Fruit fly (Drosophila melanogaster): ENCODE measurements around the gene SerRS.

The SerRS gene

DNA sequence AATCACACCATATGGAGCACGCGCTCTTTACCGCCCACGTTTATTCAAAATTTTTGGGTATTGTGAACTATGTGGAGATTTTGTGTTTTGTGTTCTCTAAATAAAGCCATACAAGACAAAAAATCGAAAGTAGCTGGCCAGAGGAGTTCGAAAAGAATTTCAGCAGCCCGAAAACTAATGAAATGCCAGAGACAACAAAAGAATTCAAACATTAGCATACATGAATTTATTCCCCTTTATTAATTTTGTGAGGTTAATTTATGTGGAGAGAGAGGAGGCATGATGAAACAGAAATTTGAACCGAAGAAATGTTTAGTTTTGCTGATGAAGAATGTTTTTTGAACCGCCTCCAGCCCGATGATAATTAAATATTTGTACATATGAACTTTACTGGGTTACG lies 31.0 kb downstream of the SerRS start:
- TF ChIP-seq psq (optimal IDR thresholded peaks at IDR 0.05) = no peak
- TF ChIP-seq CG8478 (optimal IDR thresholded peaks at IDR 0.05) = no peak
- TF ChIP-seq pan (optimal IDR thresholded peaks at IDR 0.05) = no peak
- no peak for TF ChIP-seq Dll (optimal IDR thresholded peaks at IDR 0.05)
- TF ChIP-seq usp (GFP tag; optimal IDR thresholded peaks at IDR 0.05) = no peak

DNA sequence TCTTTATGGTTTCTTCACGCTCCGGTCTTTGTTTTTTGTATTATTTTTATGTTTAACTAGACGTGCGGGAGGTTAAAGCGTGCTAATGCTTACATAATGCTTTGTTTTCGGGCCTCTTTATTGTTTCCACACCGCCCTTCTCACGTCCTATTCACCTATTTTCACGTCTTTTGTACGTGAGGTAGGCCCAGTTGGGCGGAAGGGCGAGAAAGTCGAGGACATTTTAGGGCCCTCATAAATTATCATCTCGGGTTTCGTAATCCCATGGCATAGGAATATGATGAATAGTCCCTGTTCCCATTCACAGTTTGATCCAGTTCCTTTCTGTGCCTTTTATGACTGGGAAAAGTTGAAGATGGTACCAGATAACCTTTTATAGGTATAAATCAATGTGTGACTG lies 31.7 kb downstream of the SerRS start:
- TF ChIP-seq CG8478 (optimal IDR thresholded peaks at IDR 0.05) (no peak), Dll (optimal IDR thresholded peaks at IDR 0.05) (no peak), usp (GFP tag; optimal IDR thresholded peaks at IDR 0.05) (no peak), psq (optimal IDR thresholded peaks at IDR 0.05) (no peak), EcR (GFP tag; optimal IDR thresholded peaks at IDR 0.05) (no peak), pan (optimal IDR thresholded peaks at IDR 0.05) (no peak)

DNA sequence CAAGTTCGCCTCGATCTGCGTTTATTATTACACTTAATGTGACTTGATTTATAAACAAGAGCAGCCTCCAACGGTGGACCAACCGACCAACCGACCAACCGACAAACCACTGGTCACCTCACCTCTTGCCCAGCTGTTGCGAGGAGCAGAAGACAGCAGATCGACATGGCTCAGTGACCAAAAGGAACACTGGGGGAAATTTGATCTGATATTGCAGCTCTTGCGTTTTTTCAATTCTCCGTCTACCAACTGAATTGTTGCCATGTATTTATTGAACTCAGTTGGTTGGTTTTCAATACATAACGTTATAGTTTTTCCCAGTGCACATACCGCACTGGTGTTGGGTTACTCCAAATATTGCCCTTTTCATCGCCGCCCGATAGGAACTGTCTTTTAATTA lies 32.6 kb downstream of the SerRS start:
- TF ChIP-seq psq (optimal IDR thresholded peaks at IDR 0.05) = no peak
- no peak for TF ChIP-seq pan (optimal IDR thresholded peaks at IDR 0.05)
- TF ChIP-seq usp (GFP tag; optimal IDR thresholded peaks at IDR 0.05) = no peak
- no peak for TF ChIP-seq Dll (optimal IDR thresholded peaks at IDR 0.05)
- no peak for TF ChIP-seq CG8478 (optimal IDR thresholded peaks at IDR 0.05)
- no peak for TF ChIP-seq EcR (GFP tag; optimal IDR thresholded peaks at IDR 0.05)

DNA sequence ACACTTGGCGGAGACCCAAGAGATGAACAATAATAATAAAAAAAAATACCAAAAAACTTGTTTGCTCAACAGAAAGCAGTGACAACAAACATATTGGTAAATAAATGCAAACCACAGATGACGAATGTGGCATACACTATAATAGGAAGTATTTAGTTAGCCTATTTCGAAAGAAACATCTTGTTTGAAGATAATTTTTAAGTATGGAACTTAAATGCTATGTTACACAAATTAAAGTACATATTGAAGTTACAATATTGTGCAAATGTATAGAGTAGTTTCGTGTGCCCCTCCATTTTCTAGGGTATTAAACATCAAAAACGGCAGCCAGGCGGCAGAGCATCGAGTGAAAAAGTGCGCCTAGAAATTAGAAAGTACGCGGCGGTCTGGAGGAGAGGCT lies 33.8 kb downstream of the SerRS start:
- TF ChIP-seq usp (GFP tag; optimal IDR thresholded peaks at IDR 0.05) = no peak

DNA sequence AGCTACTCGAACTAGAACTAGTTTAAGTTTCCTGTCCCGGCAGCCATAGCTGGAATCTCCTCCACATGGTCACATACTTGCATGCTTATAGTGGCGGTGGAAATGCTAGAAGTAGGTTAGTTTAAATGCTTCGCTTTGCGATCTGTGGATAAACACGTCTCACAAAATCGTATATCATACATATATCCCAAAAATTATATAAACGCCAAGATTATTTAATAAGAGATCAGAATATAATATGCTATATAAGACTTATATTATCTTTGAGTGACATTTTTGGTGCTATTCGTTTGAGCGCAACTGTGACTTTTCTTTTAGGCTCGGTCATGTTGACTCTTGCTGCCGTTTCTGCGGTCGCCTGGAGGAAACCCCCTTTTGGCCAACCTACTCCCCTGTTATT lies 35.2 kb downstream of the SerRS start:
- TF ChIP-seq Dll (optimal IDR thresholded peaks at IDR 0.05) (no peak), pan (optimal IDR thresholded peaks at IDR 0.05) (no peak), CG8478 (optimal IDR thresholded peaks at IDR 0.05) (no peak), EcR (GFP tag; optimal IDR thresholded peaks at IDR 0.05) (no peak), usp (GFP tag; optimal IDR thresholded peaks at IDR 0.05) (no peak), psq (optimal IDR thresholded peaks at IDR 0.05) (no peak)

DNA sequence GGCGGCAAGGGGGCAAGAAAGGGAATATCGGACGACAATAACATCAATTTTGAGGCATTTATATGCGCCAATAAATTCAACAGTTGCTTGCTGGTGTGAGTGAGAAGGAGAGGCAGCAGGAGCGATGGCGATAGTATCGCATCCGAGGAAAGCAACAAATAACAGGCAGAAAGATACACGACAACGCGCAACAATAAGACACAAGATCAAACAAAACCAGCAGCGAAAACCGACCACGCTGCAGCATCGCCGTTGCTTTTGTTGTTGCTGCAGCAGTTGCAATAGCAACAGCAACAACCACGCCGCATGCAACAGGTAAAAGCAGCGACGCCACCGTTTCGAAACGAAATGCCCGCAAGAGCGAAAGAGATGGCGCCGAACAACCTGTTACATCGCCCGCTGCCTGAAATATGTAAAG lies 36.7 kb downstream of the SerRS start:
- TF ChIP-seq usp (GFP tag; optimal IDR thresholded peaks at IDR 0.05) = no peak
- no peak for TF ChIP-seq CG8478 (optimal IDR thresholded peaks at IDR 0.05)

DNA sequence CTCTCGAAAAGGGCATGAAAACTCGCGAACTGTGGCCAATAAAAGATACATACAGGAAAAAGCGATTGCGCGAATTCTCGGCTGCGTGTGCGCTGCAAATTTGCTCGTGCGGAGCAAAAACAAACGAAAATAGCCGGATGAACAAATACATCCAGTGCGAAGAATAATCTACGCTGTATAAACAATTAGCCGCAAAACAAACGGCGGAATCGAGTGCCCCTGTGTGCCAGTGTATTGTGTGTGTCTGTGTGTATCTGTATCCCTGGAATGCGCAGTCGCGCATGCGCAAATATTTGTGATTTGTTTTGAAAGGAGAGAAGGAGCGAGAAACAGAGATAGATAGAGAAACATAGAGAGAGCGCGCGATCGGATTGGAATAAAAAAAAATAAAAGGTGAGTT lies 37.6 kb downstream of the SerRS start:
- TF ChIP-seq EcR (GFP tag; optimal IDR thresholded peaks at IDR 0.05) (no peak), usp (GFP tag; optimal IDR thresholded peaks at IDR 0.05) (no peak), Dll (optimal IDR thresholded peaks at IDR 0.05) (no peak), psq (optimal IDR thresholded peaks at IDR 0.05) (no peak), pan (optimal IDR thresholded peaks at IDR 0.05) (no peak), CG8478 (optimal IDR thresholded peaks at IDR 0.05) (no peak)

DNA sequence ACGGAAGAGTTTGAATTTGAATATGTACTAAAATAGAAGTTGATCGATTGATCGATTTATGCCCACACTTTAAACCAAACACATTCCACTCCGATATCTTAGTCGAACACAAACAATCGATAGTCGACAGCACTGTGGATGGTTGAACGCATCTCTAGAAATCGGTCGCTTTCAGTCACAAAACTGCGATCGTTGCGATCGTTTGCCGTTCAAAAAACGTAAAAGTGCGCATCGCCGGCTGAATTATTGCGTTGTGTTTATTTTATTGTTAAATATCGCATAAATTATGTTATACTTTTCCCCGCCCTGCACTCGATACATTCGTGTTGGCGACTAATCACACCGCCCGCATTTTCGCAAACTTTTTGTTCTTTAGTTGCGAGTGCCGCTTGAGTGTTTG lies 38.1 kb downstream of the SerRS start, which contains the start of gene Ccdc85:
Ccdc85 (plus strand) TSS at position 174 of the 400 bp plus-strand sequence.
- TF ChIP-seq CG8478 (optimal IDR thresholded peaks at IDR 0.05) = no peak
- no peak for TF ChIP-seq Dll (optimal IDR thresholded peaks at IDR 0.05)

DNA sequence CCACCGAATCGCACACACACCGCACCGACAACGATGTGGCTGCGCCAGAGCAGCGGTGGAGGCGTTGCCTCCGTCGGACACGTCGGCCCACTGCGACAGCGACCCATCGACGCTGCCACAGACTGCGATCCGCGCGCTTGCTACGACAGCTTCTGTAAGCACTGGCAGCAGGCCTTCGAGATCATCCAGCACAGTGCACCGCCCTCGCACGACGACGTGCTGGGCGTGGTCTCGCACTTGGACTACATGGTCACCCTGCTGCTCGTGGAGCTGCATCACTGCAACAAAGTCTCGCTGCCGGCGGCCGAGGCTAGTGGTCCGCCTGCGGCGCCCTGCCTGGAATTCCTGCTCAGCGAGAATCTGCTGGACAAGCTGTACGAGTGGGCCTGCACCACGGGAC lies 43.5 kb downstream of the SerRS start:
- TF ChIP-seq usp (GFP tag; optimal IDR thresholded peaks at IDR 0.05) = no peak
- TF ChIP-seq EcR (GFP tag; optimal IDR thresholded peaks at IDR 0.05) = no peak
- TF ChIP-seq pan (optimal IDR thresholded peaks at IDR 0.05) = no peak
- TF ChIP-seq Dll (optimal IDR thresholded peaks at IDR 0.05) = no peak
- no peak for TF ChIP-seq CG8478 (optimal IDR thresholded peaks at IDR 0.05)
- no peak for TF ChIP-seq psq (optimal IDR thresholded peaks at IDR 0.05)

DNA sequence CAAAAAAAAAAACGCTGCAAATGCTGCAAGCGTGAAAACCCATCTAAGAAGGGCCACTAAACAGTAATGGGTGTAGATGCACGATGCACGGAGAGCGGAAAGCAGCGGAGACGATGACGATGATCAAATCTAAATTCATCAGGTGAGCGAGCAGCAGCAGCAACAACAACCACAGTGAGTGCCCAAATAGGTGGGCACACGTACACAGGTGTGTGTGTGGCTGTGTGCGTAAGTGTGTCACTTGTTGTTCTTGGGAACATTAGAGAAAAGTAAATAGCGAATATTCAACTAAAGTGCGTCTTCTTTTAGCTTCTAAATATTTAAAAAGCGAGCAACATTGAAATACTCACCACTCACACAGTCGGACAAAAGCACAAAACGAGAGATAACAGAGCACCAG lies 44.0 kb downstream of the SerRS start:
- TF ChIP-seq CG8478 (optimal IDR thresholded peaks at IDR 0.05) (peak; percentile 11), Dll (optimal IDR thresholded peaks at IDR 0.05) (no peak)

DNA sequence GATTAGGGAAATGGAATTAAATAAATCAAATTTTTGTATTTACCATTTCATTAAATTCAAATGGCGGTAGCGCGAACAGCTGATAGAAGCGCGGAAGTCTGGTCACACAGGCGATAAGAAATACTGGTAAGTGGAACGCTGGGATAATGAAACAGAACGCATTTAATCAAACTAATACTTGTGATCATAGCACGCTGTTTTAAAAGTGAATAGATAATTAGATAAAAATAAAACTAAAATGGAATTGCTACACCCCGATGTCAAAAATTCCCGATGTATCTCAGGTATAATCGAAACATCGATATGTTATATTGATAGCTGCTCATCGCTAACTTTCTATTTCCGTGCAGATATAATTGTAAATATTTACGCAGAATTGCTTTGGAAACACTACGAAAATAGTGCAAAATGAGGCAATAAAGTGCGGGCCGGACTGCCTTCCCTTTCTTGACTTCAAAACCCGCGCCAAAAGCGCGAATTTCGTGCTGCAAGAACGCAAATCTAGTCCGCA lies 44.5 kb downstream of the SerRS start, which contains the start of the genes okr and CG3558:
okr (minus strand) TSS at position 96 of the 511 bp plus-strand sequence.
CG3558 (plus strand) TSS at position 207 of the 511 bp plus-strand sequence.
- TF ChIP-seq usp (GFP tag; optimal IDR thresholded peaks at IDR 0.05) (no peak), pan (optimal IDR thresholded peaks at IDR 0.05) (no peak), psq (optimal IDR thresholded peaks at IDR 0.05) (no peak), EcR (GFP tag; optimal IDR thresholded peaks at IDR 0.05) (no peak), CG8478 (optimal IDR thresholded peaks at IDR 0.05) (no peak), Dll (optimal IDR thresholded peaks at IDR 0.05) (no peak)

DNA sequence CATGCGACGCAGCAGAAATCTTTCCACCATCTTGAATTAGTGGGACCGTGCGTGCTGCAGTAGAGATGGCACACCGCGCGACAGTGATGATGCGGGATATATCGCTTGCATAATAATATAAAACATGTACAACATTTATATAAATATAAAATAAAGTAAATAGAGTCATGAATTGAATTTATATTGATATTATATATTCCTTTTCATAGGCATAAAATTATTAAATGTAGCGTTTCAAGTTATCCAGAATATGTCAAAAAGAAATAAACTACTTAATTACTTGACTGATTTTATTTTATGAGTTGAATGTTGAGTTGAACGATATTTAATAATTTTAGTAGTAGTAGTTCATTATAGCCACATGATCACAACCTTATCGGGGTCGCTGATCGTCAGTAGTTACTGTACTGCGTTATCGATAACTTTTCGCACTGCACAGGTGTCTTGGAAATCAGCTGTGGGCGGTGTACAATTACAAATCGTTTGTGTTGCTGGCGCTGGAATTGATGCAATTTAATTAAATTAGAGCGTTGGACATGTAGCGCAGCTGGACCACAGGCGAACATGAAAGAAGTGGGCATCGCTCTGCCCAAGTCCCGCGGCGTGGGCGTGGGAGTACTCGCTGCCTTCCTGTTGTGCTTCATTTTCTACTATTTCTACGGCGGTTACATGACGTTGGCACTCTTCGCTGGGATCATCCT lies 49.4 kb downstream of the SerRS start, which contains the start of the genes Chd1 and Bem46:
Chd1 (minus strand) TSS at position 43 of the 701 bp plus-strand sequence.
Bem46 (plus strand) TSS at position 436 of the 701 bp plus-strand sequence.
- TF ChIP-seq pan (optimal IDR thresholded peaks at IDR 0.05) (no peak), psq (optimal IDR thresholded peaks at IDR 0.05) (no peak), EcR (GFP tag; optimal IDR thresholded peaks at IDR 0.05) (no peak), CG8478 (optimal IDR thresholded peaks at IDR 0.05) (no peak), usp (GFP tag; optimal IDR thresholded peaks at IDR 0.05) (no peak)

DNA sequence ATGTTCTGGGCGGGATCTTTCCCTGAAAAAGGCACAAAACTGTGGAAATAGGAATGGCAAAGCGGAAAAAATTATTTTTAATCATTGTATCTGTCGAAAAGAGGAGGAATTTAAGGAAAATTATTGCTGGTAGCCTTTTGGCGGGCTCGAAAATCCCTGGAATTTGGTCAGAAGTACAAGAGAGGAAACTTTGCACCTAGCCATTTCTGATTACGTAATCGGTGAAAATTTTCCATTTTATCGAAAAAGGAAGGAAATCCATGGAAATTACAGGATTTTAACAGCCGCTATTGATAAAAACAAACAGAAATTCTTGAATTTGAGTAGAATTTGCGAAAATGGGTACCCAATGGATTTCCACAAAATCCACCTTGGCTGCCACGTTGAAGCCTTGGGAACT lies 50.4 kb downstream of the SerRS start:
- TF ChIP-seq usp (GFP tag; optimal IDR thresholded peaks at IDR 0.05) (no peak), EcR (GFP tag; optimal IDR thresholded peaks at IDR 0.05) (no peak), psq (optimal IDR thresholded peaks at IDR 0.05) (no peak), CG8478 (optimal IDR thresholded peaks at IDR 0.05) (no peak), pan (optimal IDR thresholded peaks at IDR 0.05) (no peak), Dll (optimal IDR thresholded peaks at IDR 0.05) (no peak)
